Fruit fly (Drosophila melanogaster): Measurements from ENCODE around the gene CG46320.
A peak's percentile ranks its signal among the peaks of the same experiment; 100 is the strongest.

Gene CG46320

dm6 chr3L:5634188-5634894 lies 29.6 kb upstream of the CG46320 start (continued):
- peak; percentile 56 for TF ChIP-seq CG15479 (GFP tag; optimal IDR thresholded peaks at IDR 0.05)
- TF ChIP-seq Hr78 (GFP tag; optimal IDR thresholded peaks at IDR 0.05), result peak in 1 of 2 experiments; percentile 87
- TF ChIP-seq Awh (GFP tag; IDR thresholded peaks at IDR 0.05), result no peak
- peak; percentile 7 for TF ChIP-seq CG15601 (tag; optimal IDR thresholded peaks at IDR 0.05)
- TF ChIP-seq so (GFP tag; IDR thresholded peaks at IDR 0.05), result no peak
- TF ChIP-seq klu (GFP tag; IDR thresholded peaks at IDR 0.05), result no peak
- TF ChIP-seq Dad (GFP tag; optimal IDR thresholded peaks at IDR 0.05), result no peak
- TF ChIP-seq CG10147 (GFP tag; optimal IDR thresholded peaks at IDR 0.05), result no peak
- TF ChIP-seq CG8478 (optimal IDR thresholded peaks at IDR 0.05), result peak; percentile 64
- no peak for TF ChIP-seq CG4282 (GFP tag; optimal IDR thresholded peaks at IDR 0.05)
- no peak for TF ChIP-seq CG7786 (GFP tag; optimal IDR thresholded peaks at IDR 0.05)
- peak; percentile 40; the same call in 1 of the 3 replicates for TF ChIP-seq z (GFP tag; IDR thresholded peaks at IDR 0.05)
- TF ChIP-seq CG13775 (GFP tag; optimal IDR thresholded peaks at IDR 0.05), result no peak
- TF ChIP-seq nmo (GFP tag; optimal IDR thresholded peaks at IDR 0.05), result no peak
- TF ChIP-seq Meics (GFP tag; optimal IDR thresholded peaks at IDR 0.05), result no peak
- peak; percentile 59 to 78 for TF ChIP-seq Trl (optimal IDR thresholded peaks at IDR 0.05)
- no peak for TF ChIP-seq Trl (GFP tag; optimal IDR thresholded peaks at IDR 0.05)
- no peak for TF ChIP-seq CG1647 (GFP tag; optimal IDR thresholded peaks at IDR 0.05)
- TF ChIP-seq CG32772 (GFP tag; IDR thresholded peaks at IDR 0.05), result no peak
- no peak for TF ChIP-seq toy (GFP tag; IDR thresholded peaks at IDR 0.05)
- no peak for TF ChIP-seq MBD-R2 (GFP tag; IDR thresholded peaks at IDR 0.05)
- peak in 1 of 2 experiments; percentile 32 for TF ChIP-seq bsh (GFP tag; optimal IDR thresholded peaks at IDR 0.05)
- TF ChIP-seq gem (tag; optimal IDR thresholded peaks at IDR 0.05), result peak; percentile 12
- no peak for TF ChIP-seq CG11504 (tag; optimal IDR thresholded peaks at IDR 0.05)
- no peak for TF ChIP-seq ftz-f1 (GFP tag; optimal IDR thresholded peaks at IDR 0.05)
- no peak for TF ChIP-seq CG15073 (GFP tag; optimal IDR thresholded peaks at IDR 0.05)
- no peak for TF ChIP-seq CG1024 (GFP tag; IDR thresholded peaks at IDR 0.05)
- TF ChIP-seq inv (GFP tag; IDR thresholded peaks at IDR 0.05; ENCODE audit: partially characterized antibody), result no peak
- no peak for TF ChIP-seq CG2129 (GFP tag; IDR thresholded peaks at IDR 0.05; ENCODE audit: partially characterized antibody)
- no peak for TF ChIP-seq gt (GFP tag; IDR thresholded peaks at IDR 0.05)
- TF ChIP-seq sna (GFP tag; IDR thresholded peaks at IDR 0.05; ENCODE audit: partially characterized antibody), result 0 out of 2 replicates have a peak, but pooled peaks have one; percentile 39
- no peak for TF ChIP-seq tgo (GFP tag; IDR thresholded peaks at IDR 0.05)
- peak; percentile 98 for TF ChIP-seq Deaf1 (tag; optimal IDR thresholded peaks at IDR 0.05)
- TF ChIP-seq D (optimal IDR thresholded peaks at IDR 0.05), result peak; percentile 91
- peak; percentile 6 for TF ChIP-seq D (GFP tag; optimal IDR thresholded peaks at IDR 0.05)
- no peak for TF ChIP-seq CG14965 (GFP tag; optimal IDR thresholded peaks at IDR 0.05; ENCODE audit: borderline replicate concordance)
- no peak for TF ChIP-seq wdn (GFP tag; IDR thresholded peaks at IDR 0.05)
- TF ChIP-seq nom (GFP tag; optimal IDR thresholded peaks at IDR 0.05), result no peak
- no peak for TF ChIP-seq Lim3 (GFP tag; IDR thresholded peaks at IDR 0.05)
- TF ChIP-seq tll (GFP tag; optimal IDR thresholded peaks at IDR 0.05), result peak in 1 of 2 experiments; percentile 49
- TF ChIP-seq vvl (GFP tag; IDR thresholded peaks at IDR 0.05), result peak; percentile 17; the same call in 1 of the 2 replicates
- no peak for TF ChIP-seq CG6854 (GFP tag; optimal IDR thresholded peaks at IDR 0.05)
- no peak for TF ChIP-seq mirr (GFP tag; optimal IDR thresholded peaks at IDR 0.05)
- TF ChIP-seq fu2 (GFP tag; optimal IDR thresholded peaks at IDR 0.05), result no peak
- no peak for TF ChIP-seq tna (GFP tag; IDR thresholded peaks at IDR 0.05; ENCODE audit: partially characterized antibody)
- no peak for TF ChIP-seq jigr1 (GFP tag; IDR thresholded peaks at IDR 0.05)
- no peak for TF ChIP-seq knrl (GFP tag; IDR thresholded peaks at IDR 0.05; ENCODE audit: partially characterized antibody)
- TF ChIP-seq lbe (GFP tag; optimal IDR thresholded peaks at IDR 0.05), result no peak
- TF ChIP-seq exex (tag; optimal IDR thresholded peaks at IDR 0.05), result no peak
- no peak for TF ChIP-seq CG31365 (tag; optimal IDR thresholded peaks at IDR 0.05)
